Worm (Caenorhabditis elegans) whole organism, young adult: ENCODE data around the gene F53C11.1.

Experiments
- B0261.1 ChIP-seq: sonication (generic microtip); optimal IDR thresholded peaks from 2 replicates; lab custom pipeline; 2016; ENCODE audit warnings: mild to moderate bottlenecking, missing genetic modification characterization, moderate library complexity, missing compliant biosample characterization
- B0336.3 ChIP-seq: fragments of 200-800 bp; sonication (Bioruptor generic); IDR thresholded peaks from 2 replicates; pipeline ENCODE4 v1.3.6; 2022; ENCODE audit warnings: missing genetic modification characterization, missing compliant biosample characterization
- F22D6.2 ChIP-seq: sonication (generic microtip); optimal IDR thresholded peaks from 2 replicates; lab custom pipeline; 2016; ENCODE audit warnings: mild to moderate bottlenecking, missing genetic modification characterization, missing compliant biosample characterization
- F37B4.10 ChIP-seq: fragments of 200-800 bp; sonication (Bioruptor generic); IDR thresholded peaks from 2 replicates; pipeline ENCODE4 v1.3.6; 2022; ENCODE audit warnings: missing genetic modification characterization, missing compliant biosample characterization
- F49E8.2 ChIP-seq: sonication (generic microtip); optimal IDR thresholded peaks from 3 replicates; lab custom pipeline; 2017; ENCODE audit warnings: missing genetic modification characterization, mild to moderate bottlenecking, missing compliant biosample characterization, antibody characterized with exemption, moderate library complexity; ENCODE audit not compliant: insufficient read depth
- F57C9.4 ChIP-seq: sonication (generic microtip); optimal IDR thresholded peaks from 2 replicates; lab custom pipeline; 2017; ENCODE audit warnings: mild to moderate bottlenecking, missing genetic modification characterization, missing compliant biosample characterization
- T26A5.8 ChIP-seq: sonication (generic microtip); optimal IDR thresholded peaks from 2 replicates; lab custom pipeline; 2016; ENCODE audit warnings: missing genetic modification characterization, missing compliant biosample characterization
- Y56A3A.18 ChIP-seq: fragments of 200-800 bp; sonication (Bioruptor generic); IDR thresholded peaks from 2 replicates; pipeline ENCODE4 v1.3.6; 2022; ENCODE audit warnings: missing genetic modification reagents, missing genetic modification characterization, missing compliant biosample characterization
- ZK185.1 ChIP-seq: sonication (generic microtip); optimal IDR thresholded peaks from 2 replicates; lab custom pipeline; 2016; ENCODE audit warnings: mild to moderate bottlenecking, missing genetic modification characterization, missing compliant biosample characterization; ENCODE audit not compliant: poor library complexity, severe bottlenecking
- athp-1 ChIP-seq: sonication (generic microtip); optimal IDR thresholded peaks from 2 replicates; lab custom pipeline; 2017; ENCODE audit warnings: mild to moderate bottlenecking, missing genetic modification characterization, missing compliant biosample characterization
- bed-2 ChIP-seq: fragments of 200-800 bp; sonication (Bioruptor generic); IDR thresholded peaks from 2 replicates; pipeline ENCODE4 v1.3.6; 2022; ENCODE audit warnings: missing genetic modification reagents, missing genetic modification characterization, missing compliant biosample characterization
- ccch-3 ChIP-seq: fragments of 200-800 bp; sonication (Bioruptor generic); optimal IDR thresholded peaks from 2 replicates; lab custom pipeline; 2018; ENCODE audit warnings: mild to moderate bottlenecking, missing genetic modification characterization, missing compliant biosample characterization
- ceh-100 ChIP-seq: fragments of 200-800 bp; sonication (Bioruptor generic); IDR thresholded peaks from 2 replicates; pipeline ENCODE4 v1.3.6; 2022; ENCODE audit warnings: missing genetic modification reagents, missing genetic modification characterization, missing compliant biosample characterization
- ceh-27 ChIP-seq: fragments of 200-800 bp; sonication (Bioruptor generic); optimal IDR thresholded peaks from 2 replicates; lab custom pipeline; 2018; ENCODE audit warnings: mild to moderate bottlenecking, missing genetic modification characterization, moderate library complexity, missing compliant biosample characterization
- ceh-40 ChIP-seq: fragments of 200-800 bp; sonication (Bioruptor generic); IDR thresholded peaks from 2 replicates; pipeline ENCODE4 v1.3.6; 2022; ENCODE audit warnings: missing genetic modification characterization, missing compliant biosample characterization
- ceh-58 ChIP-seq: fragments of 200-800 bp; sonication (Bioruptor generic); IDR thresholded peaks from 2 replicates; pipeline ENCODE4 v1.3.6; 2022; ENCODE audit warnings: missing genetic modification characterization, missing compliant biosample characterization
- chd-7 ChIP-seq: sonication (generic microtip); optimal IDR thresholded peaks from 2 replicates; lab custom pipeline; 2016; ENCODE audit warnings: mild to moderate bottlenecking, missing genetic modification characterization, moderate library complexity, missing compliant biosample characterization
- dox-1 ChIP-seq: fragments of 200-800 bp; sonication (Bioruptor generic); IDR thresholded peaks from 2 replicates; pipeline ENCODE4 v1.3.6; 2022; ENCODE audit warnings: missing genetic modification reagents, missing genetic modification characterization, missing compliant biosample characterization
- dpff-1 ChIP-seq: sonication (generic microtip); optimal IDR thresholded peaks from 2 replicates; lab custom pipeline; 2017; ENCODE audit warnings: mild to moderate bottlenecking, missing genetic modification characterization, missing compliant biosample characterization
- efl-1 ChIP-seq: fragments of 150-350 bp; optimal IDR thresholded peaks from 2 replicates; lab custom pipeline; 2014; ENCODE audit warnings: missing biosample characterization, missing genetic modification reagents, missing genetic modification characterization
- egl-18 ChIP-seq: fragments of 200-800 bp; sonication (Bioruptor generic); IDR thresholded peaks from 2 replicates; pipeline ENCODE4 v1.3.6; 2022; ENCODE audit warnings: missing genetic modification reagents, missing genetic modification characterization, missing compliant biosample characterization
- egrh-3 ChIP-seq: fragments of 200-800 bp; sonication (Bioruptor generic); IDR thresholded peaks from 2 replicates; pipeline ENCODE4 v1.3.6; 2022; ENCODE audit warnings: missing genetic modification reagents, missing genetic modification characterization, missing compliant biosample characterization
- hlh-12 ChIP-seq: sonication (generic microtip); optimal IDR thresholded peaks from 2 replicates; lab custom pipeline; 2016; ENCODE audit warnings: missing genetic modification characterization, missing compliant biosample characterization
- hmg-1.2 ChIP-seq: fragments of 200-800 bp; sonication (Bioruptor generic); IDR thresholded peaks from 2 replicates; pipeline ENCODE4 v1.3.6; 2022; ENCODE audit warnings: missing genetic modification reagents, missing genetic modification characterization, missing compliant biosample characterization
- lsy-27 ChIP-seq: sonication (generic microtip); optimal IDR thresholded peaks from 2 replicates; lab custom pipeline; 2017; ENCODE audit warnings: missing genetic modification characterization, mild to moderate bottlenecking, missing compliant biosample characterization, antibody characterized with exemption, missing genotype, borderline replicate concordance; ENCODE audit not compliant: insufficient read depth
- madf-3 ChIP-seq: fragments of 200-800 bp; sonication (Bioruptor generic); IDR thresholded peaks from 2 replicates; pipeline ENCODE4 v1.3.6; 2022; ENCODE audit warnings: missing genetic modification reagents, missing genetic modification characterization, missing compliant biosample characterization
- madf-8 ChIP-seq: fragments of 200-800 bp; sonication (Bioruptor generic); conservative IDR thresholded peaks from 2 replicates; pipeline ENCODE4 v1.3.6; 2022; ENCODE audit warnings: missing genetic modification reagents, missing genetic modification characterization, missing compliant biosample characterization
- mel-28 ChIP-seq: sonication (generic microtip); optimal IDR thresholded peaks from 2 replicates; lab custom pipeline; 2016; ENCODE audit warnings: borderline replicate concordance, mild to moderate bottlenecking, missing genetic modification characterization, missing compliant biosample characterization
- mes-4 ChIP-seq: sonication (generic microtip); optimal IDR thresholded peaks from 2 replicates; lab custom pipeline; 2016; ENCODE audit warnings: missing genotype, missing genetic modification characterization, missing compliant biosample characterization
- nfya-1 ChIP-seq: sonication (generic microtip); optimal IDR thresholded peaks from 2 replicates; lab custom pipeline; 2017; ENCODE audit warnings: antibody characterized with exemption, missing compliant biosample characterization, missing genetic modification characterization, borderline replicate concordance; ENCODE audit not compliant: insufficient read depth
- nfya-2 ChIP-seq: fragments of 200-800 bp; sonication (Bioruptor generic); IDR thresholded peaks from 2 replicates; pipeline ENCODE4 v1.3.6; 2022; ENCODE audit warnings: missing genetic modification reagents, missing genetic modification characterization, missing compliant biosample characterization
- nhr-179 ChIP-seq: sonication (generic microtip); optimal IDR thresholded peaks from 2 replicates; lab custom pipeline; 2016; ENCODE audit warnings: mild to moderate bottlenecking, missing genetic modification characterization, missing compliant biosample characterization
- nhr-80 ChIP-seq: sonication (generic microtip); optimal IDR thresholded peaks from 2 replicates; lab custom pipeline; 2016; ENCODE audit warnings: missing genetic modification characterization, missing compliant biosample characterization
- nhr-90 ChIP-seq: sonication (generic microtip); optimal IDR thresholded peaks from 2 replicates; lab custom pipeline; 2016; ENCODE audit warnings: missing genotype, mild to moderate bottlenecking, missing genetic modification characterization, missing compliant biosample characterization
- sdz-38 ChIP-seq: sonication (generic microtip); optimal IDR thresholded peaks from 2 replicates; lab custom pipeline; 2016; ENCODE audit warnings: missing genotype, missing genetic modification characterization, missing compliant biosample characterization
- tbx-9 ChIP-seq: sonication (generic microtip); optimal IDR thresholded peaks from 2 replicates; lab custom pipeline; 2016; ENCODE audit warnings: borderline replicate concordance, missing genetic modification characterization, inconsistent platforms, missing compliant biosample characterization
- tlf-1 ChIP-seq: fragments of 200-800 bp; sonication (Bioruptor generic); optimal IDR thresholded peaks from 2 replicates; lab custom pipeline; 2018; ENCODE audit warnings: mild to moderate bottlenecking, missing genetic modification characterization, missing compliant biosample characterization
- ztf-18 ChIP-seq: sonication (generic microtip); optimal IDR thresholded peaks from 2 replicates; lab custom pipeline; 2016; ENCODE audit warnings: missing genotype, mild to moderate bottlenecking, missing genetic modification characterization, missing compliant biosample characterization
- ztf-22 ChIP-seq: fragments of 200-800 bp; sonication (Bioruptor generic); optimal IDR thresholded peaks from 2 replicates; lab custom pipeline; 2018; ENCODE audit warnings: mild to moderate bottlenecking, missing genetic modification characterization, moderate library complexity, missing compliant biosample characterization

The F53C11.1 gene

ce11 chrV:13780902-13781301 is 5.3 kb downstream of the F53C11.1 start:
- TF ChIP-seq T26A5.8 (tag; lab: Kevin White, UChicago) = no peak
- no peak for TF ChIP-seq tbx-9
- TF ChIP-seq B0261.1 (tag; lab: Kevin White, UChicago) = no peak
- TF ChIP-seq B0336.3 (GFP tag; lab: Robert Waterston, UW) = no peak
- no peak for TF ChIP-seq bed-2 (GFP tag; lab: Robert Waterston, UW)
- no peak for TF ChIP-seq F22D6.2 (tag; lab: Kevin White, UChicago)
- TF ChIP-seq nhr-179 (tag; lab: Kevin White, UChicago) = no peak
- no peak for TF ChIP-seq Y56A3A.18
- no peak for TF ChIP-seq chd-7 (tag; lab: Kevin White, UChicago)
- TF ChIP-seq hlh-12 (tag; lab: Kevin White, UChicago) = no peak
- no peak for TF ChIP-seq egl-18 (GFP tag; lab: Robert Waterston, UW)
- no peak for TF ChIP-seq efl-1 (GFP tag; lab: Kevin White, UChicago)
- no peak for TF ChIP-seq ceh-40
- no peak for TF ChIP-seq ceh-58 (GFP tag; lab: Robert Waterston, UW)
- no peak for TF ChIP-seq ztf-22 (GFP tag; lab: Kevin White, UChicago)
- TF ChIP-seq athp-1 (tag; lab: Kevin White, UChicago) = no peak
- no peak for TF ChIP-seq ztf-18
- no peak for TF ChIP-seq F49E8.2 (tag; lab: Kevin White, UChicago)
- no peak for TF ChIP-seq hmg-1.2
- no peak for TF ChIP-seq ccch-3 (GFP tag; lab: Kevin White, UChicago)

ce11 chrV:13782190-13782589 is 6.6 kb downstream of the F53C11.1 start, which contains the start of gene decr-1.1:
TSS of gene decr-1.1 (plus strand) at chrV:13782399.
- TF ChIP-seq lsy-27 (tag; lab: Kevin White, UChicago) = no peak
- no peak for TF ChIP-seq bed-2 (GFP tag; lab: Robert Waterston, UW)
- TF ChIP-seq ZK185.1 (tag; lab: Kevin White, UChicago) = peak; percentile 25
- TF ChIP-seq ztf-22 (GFP tag; lab: Kevin White, UChicago) = no peak
- TF ChIP-seq tlf-1 = no peak
- no peak for TF ChIP-seq madf-3 (GFP tag; lab: Robert Waterston, UW)
- no peak for TF ChIP-seq nhr-90 (tag; lab: Kevin White, UChicago)
- TF ChIP-seq mel-28 (tag; lab: Kevin White, UChicago) = no peak
- no peak for TF ChIP-seq madf-8 (GFP tag; lab: Robert Waterston, UW)
- 0 out of 2 replicates have a peak, but pooled peaks have one; percentile 18 for TF ChIP-seq dox-1
- TF ChIP-seq nfya-1 = no peak
- TF ChIP-seq F37B4.10 = no peak
- TF ChIP-seq F57C9.4 = no peak
- TF ChIP-seq ceh-27 (GFP tag; lab: Kevin White, UChicago) = no peak
- TF ChIP-seq egrh-3 (GFP tag; lab: Robert Waterston, UW) = no peak
- no peak for TF ChIP-seq ceh-100 (GFP tag; lab: Robert Waterston, UW)
- no peak for TF ChIP-seq sdz-38 (tag; lab: Kevin White, UChicago)
- TF ChIP-seq dpff-1 (tag; lab: Kevin White, UChicago) = no peak
- no peak for TF ChIP-seq mes-4 (tag; lab: Kevin White, UChicago)
- TF ChIP-seq ccch-3 (GFP tag; lab: Kevin White, UChicago) = no peak
- peak; percentile 30 for TF ChIP-seq nhr-80 (tag; lab: Kevin White, UChicago)
- no peak for TF ChIP-seq nfya-2 (GFP tag; lab: Robert Waterston, UW)
